Worm (Caenorhabditis elegans) whole organism, early embryonic: ENCODE measurements around the gene dyla-1.

ENCODE experiments used
- aly-1 ChIP-seq: sonication (generic microtip); optimal IDR thresholded peaks from 2 replicates; lab custom pipeline; 2016; ENCODE audit warnings: missing genetic modification characterization, missing compliant biosample characterization
- ama-1 ChIP-seq: fragments of 150-350 bp; optimal IDR thresholded peaks from 2 replicates; lab custom pipeline; 2014
- ets-7 ChIP-seq: sonication (generic microtip); optimal IDR thresholded peaks from 2 replicates; lab custom pipeline; 2016; ENCODE audit warnings: missing genotype, missing genetic modification characterization, missing compliant biosample characterization

DNA sequence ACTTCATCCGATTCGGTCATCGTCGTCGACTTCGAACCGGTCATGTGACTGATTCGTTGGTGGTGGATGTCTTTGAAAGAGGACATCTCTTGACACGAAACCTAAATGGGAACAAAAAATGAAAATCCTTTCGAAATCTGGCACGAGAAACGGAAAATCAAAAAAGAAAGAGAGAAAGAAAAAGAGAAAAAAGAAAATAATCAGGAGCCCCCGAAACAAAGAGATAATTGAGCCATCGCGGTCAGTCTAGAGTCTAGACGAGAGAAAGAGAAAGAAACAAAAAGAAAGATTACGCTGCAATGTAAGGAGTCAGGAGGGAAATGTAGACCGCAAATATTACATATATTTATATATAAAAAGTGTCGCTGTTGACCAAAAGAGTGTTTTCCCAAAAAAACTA is 28.1 kb downstream of the dyla-1 start, which contains the start of gene aakg-2:
- no peak for TF ChIP-seq aly-1 (tag; lab: Kevin White, UChicago)
- no peak for TF ChIP-seq ama-1
- no peak for TF ChIP-seq ets-7
